Worm (Caenorhabditis elegans): ENCODE measurements around the gene nstp-8.

DNA sequence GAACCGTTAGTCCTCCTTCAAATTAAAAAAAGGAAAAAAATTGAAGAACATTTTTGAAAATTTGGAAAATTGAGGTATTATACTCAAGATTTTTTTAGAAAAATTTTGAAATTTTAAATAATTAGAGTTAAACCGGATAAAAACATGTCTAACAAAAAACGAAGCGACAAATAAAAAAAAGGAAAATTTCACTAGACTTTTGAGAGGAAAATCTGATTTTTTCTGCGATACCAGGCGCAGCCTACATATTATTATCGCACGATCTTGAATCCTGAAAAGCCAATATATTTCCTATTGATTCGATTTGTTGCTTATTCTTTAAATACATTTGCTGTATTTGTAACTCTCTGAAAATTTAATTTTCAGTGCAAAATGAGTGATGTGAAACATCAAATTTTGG lies at the start of gene nstp-8:
- no peak for TF ChIP-seq lim-7 (GFP tag; IDR thresholded peaks at IDR 0.05)
- no peak for TF ChIP-seq nhr-11 (tag; optimal IDR thresholded peaks at IDR 0.05)

Measured in whole organism, L4 larva.